Fruit fly (Drosophila melanogaster): ENCODE data around the gene CG11555.

CG11555 gene

DNA sequence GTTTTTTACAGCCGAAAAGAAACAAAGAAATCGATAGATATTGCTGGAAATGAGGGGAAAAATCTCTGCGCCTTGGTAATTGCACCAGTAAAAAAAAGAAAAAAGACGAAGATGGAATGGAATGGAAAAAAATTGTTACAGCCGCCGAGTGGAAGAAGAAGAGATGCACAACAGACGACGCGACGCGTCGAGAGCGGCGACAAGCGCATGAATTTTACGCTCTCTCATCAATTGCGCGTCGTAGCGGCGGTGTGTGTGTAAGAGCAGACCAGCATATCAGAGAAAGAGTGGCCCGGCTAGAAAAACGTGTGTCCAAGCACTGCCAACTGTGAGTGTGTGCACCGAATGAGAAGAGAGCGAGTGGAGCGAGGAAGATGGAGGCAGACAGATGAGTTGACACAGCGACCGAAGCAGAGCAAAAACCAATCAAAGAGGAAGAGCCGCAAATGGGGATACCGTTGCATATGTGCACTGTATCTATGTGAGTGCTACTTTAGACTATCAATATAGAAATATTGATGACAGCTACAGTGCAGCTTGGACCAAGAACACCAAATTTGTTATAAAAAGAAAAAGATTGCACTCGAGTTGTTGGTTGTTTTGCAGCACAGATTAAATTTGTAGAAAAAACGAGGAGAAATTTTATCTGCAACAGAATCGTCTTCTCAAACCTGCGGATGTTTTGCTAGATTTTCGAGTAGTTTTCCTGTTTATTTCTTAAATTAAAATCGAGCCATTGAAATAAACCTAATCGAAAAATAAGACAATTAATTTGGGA, 24.4 kb upstream of the CG11555 start (continued):
- no peak for TF ChIP-seq ftz-f1 (GFP tag; optimal IDR thresholded peaks at IDR 0.05)
- TF ChIP-seq scrt (GFP tag; optimal IDR thresholded peaks at IDR 0.05), result peak; percentile 39
- TF ChIP-seq HmgZ (tag; optimal IDR thresholded peaks at IDR 0.05), result no peak
- TF ChIP-seq ash1 (GFP tag; optimal IDR thresholded peaks at IDR 0.05), result no peak
- peak; percentile 47 for TF ChIP-seq Xbp1 (GFP tag; optimal IDR thresholded peaks at IDR 0.05)
- no peak for TF ChIP-seq ttk (GFP tag; IDR thresholded peaks at IDR 0.05)
- TF ChIP-seq lbe (GFP tag; optimal IDR thresholded peaks at IDR 0.05), result no peak
- TF ChIP-seq gsb-n (tag; optimal IDR thresholded peaks at IDR 0.05), result peak; percentile 60
- no peak for TF ChIP-seq tap (tag; optimal IDR thresholded peaks at IDR 0.05)
- no peak for TF ChIP-seq bab2 (GFP tag; optimal IDR thresholded peaks at IDR 0.05)
- TF ChIP-seq NFAT (GFP tag; IDR thresholded peaks at IDR 0.05), result no peak
- no peak for TF ChIP-seq eyg (GFP tag; optimal IDR thresholded peaks at IDR 0.05)
- TF ChIP-seq CG11504 (tag; optimal IDR thresholded peaks at IDR 0.05), result peak; percentile 22
- TF ChIP-seq CG33213 (GFP tag; optimal IDR thresholded peaks at IDR 0.05), result no peak
- peak; percentile 95 to 97 for TF ChIP-seq Trl (optimal IDR thresholded peaks at IDR 0.05)
- peak; percentile 31 for TF ChIP-seq Trl (GFP tag; optimal IDR thresholded peaks at IDR 0.05)
- TF ChIP-seq HLH54F (GFP tag; optimal IDR thresholded peaks at IDR 0.05), result no peak
- TF ChIP-seq CG4707 (GFP tag; optimal IDR thresholded peaks at IDR 0.05), result no peak
- TF ChIP-seq gro (GFP tag; optimal IDR thresholded peaks at IDR 0.05), result no peak
- peak; percentile 7 for TF ChIP-seq kah (GFP tag; optimal IDR thresholded peaks at IDR 0.05)
- TF ChIP-seq CG9797 (GFP tag; optimal IDR thresholded peaks at IDR 0.05), result no peak
- TF ChIP-seq CG15479 (GFP tag; optimal IDR thresholded peaks at IDR 0.05), result peak; percentile 87
- peak; percentile 23 to 44 for TF ChIP-seq bsh (GFP tag; optimal IDR thresholded peaks at IDR 0.05)
- no peak for TF ChIP-seq CG8290 (GFP tag; optimal IDR thresholded peaks at IDR 0.05)
- no peak for TF ChIP-seq CG8290 (tag; optimal IDR thresholded peaks at IDR 0.05)
- TF ChIP-seq CG7963 (GFP tag; IDR thresholded peaks at IDR 0.05; ENCODE audit: partially characterized antibody), result no peak
- peak; percentile 20 for TF ChIP-seq CG8478 (optimal IDR thresholded peaks at IDR 0.05)
- TF ChIP-seq Rx (GFP tag; IDR thresholded peaks at IDR 0.05), result no peak
- peak in 1 of 2 experiments; percentile 42 for TF ChIP-seq Pdp1 (GFP tag; optimal IDR thresholded peaks at IDR 0.05)
- TF ChIP-seq CG17829 (tag; optimal IDR thresholded peaks at IDR 0.05), result no peak
- TF ChIP-seq fu2 (GFP tag; optimal IDR thresholded peaks at IDR 0.05), result no peak
- no peak for TF ChIP-seq CG10431 (GFP tag; optimal IDR thresholded peaks at IDR 0.05)
- TF ChIP-seq cad (GFP tag; optimal IDR thresholded peaks at IDR 0.05), result no peak
- no peak for TF ChIP-seq knrl (GFP tag; IDR thresholded peaks at IDR 0.05; ENCODE audit: partially characterized antibody)
- no peak for TF ChIP-seq CG2120 (GFP tag; optimal IDR thresholded peaks at IDR 0.05)
- TF ChIP-seq BtbVII (GFP tag; optimal IDR thresholded peaks at IDR 0.05), result no peak
- TF ChIP-seq wor (GFP tag; IDR thresholded peaks at IDR 0.05), result no peak
- 0 out of 3 replicates have a peak, but pooled peaks have one; percentile 17 for TF ChIP-seq gce (GFP tag; IDR thresholded peaks at IDR 0.05)
- 0 out of 2 replicates have a peak, but pooled peaks have one; percentile 22 for TF ChIP-seq CG17328 (GFP tag; IDR thresholded peaks at IDR 0.05)
- no peak for TF ChIP-seq Ptx1 (GFP tag; IDR thresholded peaks at IDR 0.05)
- TF ChIP-seq CG18262 (tag; optimal IDR thresholded peaks at IDR 0.05), result peak; percentile 31
- TF ChIP-seq dmrt99B (tag; optimal IDR thresholded peaks at IDR 0.05), result peak; percentile 13
- no peak for TF ChIP-seq E2f1 (GFP tag; IDR thresholded peaks at IDR 0.05)
- TF ChIP-seq sd (tag; optimal IDR thresholded peaks at IDR 0.05), result peak; percentile 60
- no peak for TF ChIP-seq ara (GFP tag; IDR thresholded peaks at IDR 0.05)
- no peak for TF ChIP-seq Antp (GFP tag; optimal IDR thresholded peaks at IDR 0.05)
- TF ChIP-seq fd96Cb (tag; optimal IDR thresholded peaks at IDR 0.05), result no peak
- TF ChIP-seq CG17912 (GFP tag; optimal IDR thresholded peaks at IDR 0.05), result no peak
- TF ChIP-seq CG6854 (GFP tag; optimal IDR thresholded peaks at IDR 0.05), result no peak
- TF ChIP-seq Elba2 (GFP tag; optimal IDR thresholded peaks at IDR 0.05), result no peak
- TF ChIP-seq CG11560 (tag; IDR thresholded peaks at IDR 0.05), result no peak
